Fruit fly (Drosophila melanogaster) whole organism, embryonic: ENCODE measurements around the gene CG44385.

Experiments
- Awh ChIP-seq: fragments of 200-800 bp; sonication (Bioruptor generic); IDR thresholded peaks from 2 replicates; pipeline ENCODE4, ENCODE4 v1.3.6; 2022; ENCODE audit warnings: missing biosample characterization, missing genetic modification characterization
- CG11456 ChIP-seq: fragments of 200-800 bp; sonication (Bioruptor generic); IDR thresholded peaks from 3 replicates; pipeline ENCODE4 v1.3.6; 2022; ENCODE audit warnings: missing biosample characterization, missing genetic modification characterization
- CG12219 ChIP-seq: fragments of 200-800 bp; sonication (Bioruptor generic); optimal IDR thresholded peaks from 3 replicates; lab custom pipeline; 2018; ENCODE audit warnings: missing biosample characterization, mild to moderate bottlenecking, missing genetic modification characterization
- CG14965 ChIP-seq: fragments of 200-800 bp; sonication (Bioruptor generic); optimal IDR thresholded peaks from 2 replicates; lab custom pipeline; 2016; ENCODE audit warnings: missing biosample characterization, missing genetic modification characterization, borderline replicate concordance
- CG15601 ChIP-seq: fragments of 200-800 bp; sonication (Bioruptor generic); optimal IDR thresholded peaks from 3 replicates; lab custom pipeline; 2019; ENCODE audit warnings: missing biosample characterization, mild to moderate bottlenecking, missing genetic modification characterization, moderate library complexity
- CG17359 ChIP-seq: fragments of 200-800 bp; sonication (Bioruptor generic); optimal IDR thresholded peaks from 3 replicates; lab custom pipeline; 2018; ENCODE audit warnings: missing biosample characterization, mild to moderate bottlenecking, missing genetic modification characterization, moderate library complexity
- CG31388 ChIP-seq: fragments of 200-800 bp; sonication (Bioruptor generic); optimal IDR thresholded peaks from 2 replicates; lab custom pipeline; 2016; ENCODE audit warnings: missing biosample characterization, missing genetic modification characterization
- CG3163 ChIP-seq: fragments of 200-800 bp; sonication (Bioruptor generic); optimal IDR thresholded peaks from 3 replicates; lab custom pipeline; 2016; ENCODE audit warnings: missing biosample characterization, missing genetic modification characterization
- CG6272 ChIP-seq: fragments of 200-800 bp; sonication (Bioruptor generic); IDR thresholded peaks from 2 replicates; pipeline ENCODE4 v1.3.6; 2022; ENCODE audit warnings: missing biosample characterization, missing genetic modification characterization
- CG8944 ChIP-seq: fragments of 200-800 bp; sonication (Bioruptor generic); optimal IDR thresholded peaks from 3 replicates; lab custom pipeline; 2016; ENCODE audit warnings: missing biosample characterization, missing genetic modification characterization
- CG9215 ChIP-seq: fragments of 200-800 bp; sonication (Bioruptor generic); IDR thresholded peaks from 2 replicates; pipeline ENCODE4 v1.3.6; 2022; ENCODE audit warnings: missing biosample characterization, missing genetic modification characterization
- Gug ChIP-seq: fragments of 200-800 bp; sonication (Bioruptor generic); IDR thresholded peaks from 4 replicates; pipeline ENCODE4 v1.3.6; 2022; ENCODE audit warnings: missing biosample characterization, missing genetic modification characterization
- Hsf ChIP-seq: fragments of 200-800 bp; sonication (Bioruptor generic); optimal IDR thresholded peaks from 3 replicates; lab custom pipeline; 2016; ENCODE audit warnings: missing biosample characterization, missing genetic modification characterization
- Jarid2 ChIP-seq: fragments of 200-800 bp; sonication (Bioruptor generic); optimal IDR thresholded peaks from 3 replicates; lab custom pipeline; 2017; ENCODE audit warnings: mild to moderate bottlenecking, missing biosample characterization, missing genetic modification reagents, missing genetic modification characterization
- Sox100B ChIP-seq: fragments of 200-800 bp; sonication (Bioruptor generic); optimal IDR thresholded peaks from 3 replicates; lab custom pipeline; 2018; ENCODE audit warnings: missing biosample characterization, mild to moderate bottlenecking, missing genetic modification characterization
- Stat92E ChIP-seq, 3 experiments: fragments of >200 bp in 2 of 3; fragments of 200-800 bp in 1 of 3; sonication (Bioruptor generic) in 1 of 3; optimal IDR thresholded peaks; 2 replicates each; lab custom pipeline; 2017 to 2019; ENCODE audit warnings: missing biosample characterization in 3 of 3, missing genetic modification characterization in 3 of 3, mild to moderate bottlenecking in 1 of 3, moderate library complexity in 1 of 3
- Usf ChIP-seq: fragments of 200-800 bp; sonication (Bioruptor generic); optimal IDR thresholded peaks from 2 replicates; lab custom pipeline; 2017; ENCODE audit warnings: missing genotype, missing biosample characterization, missing genetic modification characterization
- amos ChIP-seq: fragments of 200-800 bp; sonication (Bioruptor generic); IDR thresholded peaks from 2 replicates; pipeline ENCODE4 v1.3.6; 2022; ENCODE audit warnings: missing biosample characterization, missing genetic modification characterization; ENCODE audit not compliant: partially characterized antibody
- bab2 ChIP-seq: fragments of 200-800 bp; sonication (Bioruptor generic); optimal IDR thresholded peaks from 2 replicates; lab custom pipeline; 2016; ENCODE audit warnings: missing biosample characterization, missing genetic modification characterization
- chif ChIP-seq, 2 experiments: fragments of 200-800 bp; sonication (Bioruptor generic); optimal IDR thresholded peaks; 3 replicates each; lab custom pipeline; 2016; ENCODE audit warnings: missing biosample characterization in 2 of 2, missing genetic modification characterization in 2 of 2
- dm ChIP-seq: fragments of 200-800 bp; sonication (Bioruptor generic); optimal IDR thresholded peaks from 3 replicates; lab custom pipeline; 2016; ENCODE audit warnings: missing biosample characterization, missing genetic modification characterization
- gem ChIP-seq: fragments of 200-800 bp; sonication (Bioruptor generic); optimal IDR thresholded peaks from 2 replicates; lab custom pipeline; 2019; ENCODE audit warnings: missing biosample characterization, mild to moderate bottlenecking, missing genetic modification characterization, moderate library complexity
- knrl ChIP-seq: fragments of 200-800 bp; sonication (Bioruptor generic); IDR thresholded peaks from 3 replicates; pipeline ENCODE4 v1.3.6; 2022; ENCODE audit warnings: missing biosample characterization, missing genetic modification characterization; ENCODE audit not compliant: partially characterized antibody
- nerfin-2 ChIP-seq: fragments of 200-800 bp; sonication (Bioruptor generic); IDR thresholded peaks from 2 replicates; pipeline ENCODE4 v1.3.6; 2022; ENCODE audit warnings: missing biosample characterization, missing genetic modification characterization; ENCODE audit not compliant: partially characterized antibody
- nmo ChIP-seq: fragments of 200-800 bp; sonication (Bioruptor generic); optimal IDR thresholded peaks from 2 replicates; lab custom pipeline; 2018; ENCODE audit warnings: missing biosample characterization, mild to moderate bottlenecking, missing genetic modification characterization, moderate library complexity
- run ChIP-seq: fragments of 200-800 bp; sonication (Bioruptor generic); optimal IDR thresholded peaks from 3 replicates; lab custom pipeline; 2018; ENCODE audit warnings: missing biosample characterization, mild to moderate bottlenecking, missing genetic modification characterization
- tio ChIP-seq: fragments of 200-800 bp; sonication (Bioruptor generic); optimal IDR thresholded peaks from 2 replicates; lab custom pipeline; 2017; ENCODE audit warnings: missing biosample characterization, missing genetic modification characterization, inconsistent platforms

Gene CG44385

DNA sequence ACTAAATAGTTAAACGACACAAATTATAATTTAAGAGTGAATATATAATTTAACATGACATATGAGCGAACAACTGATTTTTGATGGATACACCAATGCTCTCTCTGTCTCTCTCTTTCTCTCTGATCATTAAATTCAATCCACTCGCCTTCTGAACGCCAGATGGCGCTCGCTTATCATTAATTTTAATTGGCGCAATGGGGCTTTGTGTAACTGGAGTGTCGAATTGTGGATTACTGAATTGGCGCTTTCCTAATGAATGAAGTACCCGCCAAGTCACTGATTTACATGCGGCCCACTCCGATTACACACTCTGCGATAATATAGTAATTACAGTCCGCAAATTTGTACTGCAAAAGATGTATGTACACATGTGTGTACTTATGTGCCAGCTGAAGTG is 50.4 kb downstream of the CG44385 start (continued):
- TF ChIP-seq Awh (GFP tag; lab: Robert Waterston, UW) (no peak), CG15601 (no peak), nmo (GFP tag; lab: Kevin White, UChicago) (no peak), Stat92E (GFP tag; optimal IDR thresholded peaks at IDR 0.05; lab: Kevin White, UChicago) (no peak), Gug (GFP tag; lab: Robert Waterston, UW) (no peak), Hsf (GFP tag; lab: Kevin White, UChicago) (no peak), nerfin-2 (GFP tag; lab: Robert Waterston, UW) (no peak), bab2 (GFP tag; lab: Kevin White, UChicago) (no peak), amos (GFP tag; lab: Robert Waterston, UW) (no peak), dm (GFP tag; lab: Kevin White, UChicago) (no peak), CG17359 (tag; lab: Kevin White, UChicago) (no peak), knrl (GFP tag; lab: Robert Waterston, UW) (no peak), chif (GFP tag; optimal IDR thresholded peaks at IDR 0.05; lab: Kevin White, UChicago) (no peak), run (tag; lab: Kevin White, UChicago) (no peak), gem (tag; lab: Kevin White, UChicago) (no peak), CG3163 (GFP tag; lab: Kevin White, UChicago) (no peak), tio (GFP tag; lab: Kevin White, UChicago) (no peak), Sox100B (GFP tag; lab: Kevin White, UChicago) (no peak), CG14965 (GFP tag; lab: Kevin White, UChicago) (peak; percentile 89), CG9215 (GFP tag; lab: Robert Waterston, UW) (no peak), CG6272 (GFP tag; lab: Robert Waterston, UW) (no peak), Jarid2 (GFP tag; lab: Kevin White, UChicago) (no peak), CG8944 (GFP tag; lab: Kevin White, UChicago) (no peak), CG12219 (GFP tag; lab: Kevin White, UChicago) (no peak), Usf (no peak), CG31388 (GFP tag; lab: Kevin White, UChicago) (no peak), CG11456 (no peak)
